Fruit fly (Drosophila melanogaster) whole organism, wandering third instar larva: ENCODE measurements around the gene CG31275.

Source experiments
- HLH106 ChIP-seq: fragments of 200-800 bp; optimal IDR thresholded peaks from 3 replicates; lab custom pipeline; 2019; ENCODE audit warnings: missing biosample characterization, mild to moderate bottlenecking, missing genetic modification characterization, moderate library complexity
- Mio ChIP-seq: sonication (Bioruptor generic); optimal IDR thresholded peaks from 2 replicates; lab custom pipeline; 2016; ENCODE audit warnings: missing biosample characterization, missing genetic modification characterization
- Sp1 ChIP-seq: fragments of 200-800 bp; sonication (Bioruptor generic); optimal IDR thresholded peaks from 3 replicates; lab custom pipeline; 2019; ENCODE audit warnings: missing biosample characterization, mild to moderate bottlenecking, missing genetic modification characterization, moderate library complexity
- br ChIP-seq: fragments of 200-800 bp; sonication (Bioruptor generic); optimal IDR thresholded peaks from 2 replicates; lab custom pipeline; 2016; ENCODE audit warnings: missing biosample characterization, missing genetic modification characterization
- dmrt93B ChIP-seq: fragments of 200-800 bp; sonication (Bioruptor generic); optimal IDR thresholded peaks from 2 replicates; lab custom pipeline; 2018; ENCODE audit warnings: missing biosample characterization, mild to moderate bottlenecking, missing genetic modification characterization
- psq ChIP-seq: fragments of 200-800 bp; sonication (Bioruptor generic); optimal IDR thresholded peaks from 3 replicates; lab custom pipeline; 2017; ENCODE audit warnings: missing biosample characterization, mild to moderate bottlenecking, missing genetic modification characterization, moderate library complexity
- usp ChIP-seq: fragments of >200 bp; optimal IDR thresholded peaks from 2 replicates; lab custom pipeline; 2017; ENCODE audit warnings: missing biosample characterization, missing genetic modification characterization

dm6 chr3R:16751234-16751633 is at the start of gene CG31275:
- no peak for TF ChIP-seq Sp1
- no peak for TF ChIP-seq br (GFP tag; lab: Kevin White, UChicago)
- TF ChIP-seq Mio (GFP tag; lab: Kevin White, UChicago) = no peak
- TF ChIP-seq HLH106 (tag; lab: Kevin White, UChicago) = no peak
- TF ChIP-seq usp = no peak
- no peak for TF ChIP-seq psq (GFP tag; lab: Kevin White, UChicago)
- no peak for TF ChIP-seq dmrt93B (GFP tag; lab: Kevin White, UChicago)
